Fruit fly (Drosophila melanogaster) whole organism, embryonic: ENCODE data around the gene CG31798.
A peak's percentile ranks its signal among the peaks of the same experiment; 100 is the strongest.

Source experiments
- Atf3 ChIP-seq: fragments of 200-800 bp; sonication (Bioruptor generic); optimal IDR thresholded peaks from 3 replicates; lab custom pipeline; 2016; ENCODE audit warnings: missing biosample characterization, missing genetic modification characterization
- CG11085 ChIP-seq: fragments of 200-800 bp; sonication (Bioruptor generic); IDR thresholded peaks from 2 replicates; pipeline ENCODE4 v1.3.6; 2022; ENCODE audit warnings: missing biosample characterization, missing genetic modification characterization
- CG11398 ChIP-seq: fragments of 200-800 bp; sonication (Bioruptor generic); optimal IDR thresholded peaks from 2 replicates; lab custom pipeline; 2016; ENCODE audit warnings: missing biosample characterization, missing genetic modification characterization
- CG11560 ChIP-seq: fragments of 200-800 bp; sonication (Bioruptor generic); IDR thresholded peaks from 3 replicates; pipeline ENCODE4 v1.3.6; 2022; ENCODE audit warnings: missing biosample characterization, missing genetic modification characterization
- CG11696 ChIP-seq: fragments of 200-800 bp; sonication (Bioruptor generic); IDR thresholded peaks from 2 replicates; pipeline ENCODE4 v1.3.6; 2022; ENCODE audit warnings: missing biosample characterization, missing genetic modification characterization
- CG15073 ChIP-seq: fragments of 200-800 bp; sonication (Bioruptor generic); optimal IDR thresholded peaks from 2 replicates; lab custom pipeline; 2016; ENCODE audit warnings: missing biosample characterization, missing genetic modification characterization
- CG15514 ChIP-seq: fragments of 200-800 bp; sonication (Bioruptor generic); optimal IDR thresholded peaks from 3 replicates; lab custom pipeline; 2017; ENCODE audit warnings: missing biosample characterization, missing genetic modification characterization, mild to moderate bottlenecking, moderate library complexity, missing genetic modification reagents
- CG15601 ChIP-seq: fragments of 200-800 bp; sonication (Bioruptor generic); optimal IDR thresholded peaks from 3 replicates; lab custom pipeline; 2019; ENCODE audit warnings: missing biosample characterization, mild to moderate bottlenecking, missing genetic modification characterization, moderate library complexity
- CG1832 ChIP-seq: fragments of 200-800 bp; sonication (Bioruptor generic); optimal IDR thresholded peaks from 2 replicates; lab custom pipeline; 2017; ENCODE audit warnings: missing biosample characterization, mild to moderate bottlenecking, missing genetic modification characterization, inconsistent platforms
- CG2116 ChIP-seq: fragments of 200-800 bp; sonication (Bioruptor generic); optimal IDR thresholded peaks from 3 replicates; lab custom pipeline; 2018; ENCODE audit warnings: missing biosample characterization, mild to moderate bottlenecking, missing genetic modification characterization
- CG2199 ChIP-seq: fragments of 200-800 bp; sonication (Bioruptor generic); IDR thresholded peaks from 3 replicates; pipeline ENCODE4 v1.3.6; 2022; ENCODE audit warnings: missing biosample characterization, missing genetic modification characterization
- CG2678 ChIP-seq: fragments of 200-800 bp; sonication (Bioruptor generic); optimal IDR thresholded peaks from 3 replicates; lab custom pipeline; 2019; ENCODE audit warnings: missing biosample characterization, mild to moderate bottlenecking, missing genetic modification characterization, moderate library complexity
- CG3065 ChIP-seq: fragments of 200-800 bp; sonication (Bioruptor generic); optimal IDR thresholded peaks from 2 replicates; lab custom pipeline; 2016; ENCODE audit warnings: missing biosample characterization, missing genetic modification characterization
- CG31365 ChIP-seq: fragments of 200-800 bp; sonication (Bioruptor generic); optimal IDR thresholded peaks from 2 replicates; lab custom pipeline; 2018; ENCODE audit warnings: missing biosample characterization, mild to moderate bottlenecking, missing genetic modification characterization
- CG33557 ChIP-seq: fragments of 200-800 bp; sonication (Bioruptor generic); optimal IDR thresholded peaks from 2 replicates; lab custom pipeline; 2019; ENCODE audit warnings: missing biosample characterization, mild to moderate bottlenecking, missing genetic modification characterization, moderate library complexity
- CG34376 ChIP-seq: fragments of 200-800 bp; sonication (Bioruptor generic); optimal IDR thresholded peaks from 2 replicates; lab custom pipeline; 2018; ENCODE audit warnings: missing biosample characterization, mild to moderate bottlenecking, missing genetic modification characterization
- CG4282 ChIP-seq: fragments of 200-800 bp; sonication (Bioruptor generic); optimal IDR thresholded peaks from 2 replicates; lab custom pipeline; 2016; ENCODE audit warnings: missing biosample characterization, missing genetic modification characterization
- CG7556 ChIP-seq: fragments of 200-800 bp; sonication (Bioruptor generic); optimal IDR thresholded peaks from 2 replicates; lab custom pipeline; 2017; ENCODE audit warnings: missing biosample characterization, mild to moderate bottlenecking, missing genetic modification characterization
- D19A ChIP-seq: fragments of 200-800 bp; optimal IDR thresholded peaks from 3 replicates; lab custom pipeline; 2019; ENCODE audit warnings: missing biosample characterization, mild to moderate bottlenecking, missing genetic modification characterization, moderate library complexity
- Dip2 ChIP-seq: fragments of 200-800 bp; sonication (Bioruptor generic); IDR thresholded peaks from 2 replicates; pipeline ENCODE4 v1.3.6; 2022; ENCODE audit warnings: missing biosample characterization, missing genetic modification characterization
- Dref ChIP-seq: fragments of 200-800 bp; sonication (Bioruptor generic); IDR thresholded peaks from 2 replicates; pipeline ENCODE4 v1.3.6; 2022; ENCODE audit warnings: missing biosample characterization, missing genetic modification characterization
- Ets97D ChIP-seq: fragments of 200-800 bp; sonication (Bioruptor generic); optimal IDR thresholded peaks from 3 replicates; lab custom pipeline; 2016; ENCODE audit warnings: missing biosample characterization, missing genetic modification characterization
- H15 ChIP-seq: fragments of 200-800 bp; sonication (Bioruptor generic); IDR thresholded peaks from 3 replicates; pipeline ENCODE4 v1.3.6; 2022; ENCODE audit warnings: missing biosample characterization, missing genetic modification characterization
- H2.0 ChIP-seq: fragments of 200-800 bp; sonication (Bioruptor generic); IDR thresholded peaks from 2 replicates; pipeline ENCODE4 v1.3.6; 2022; ENCODE audit warnings: missing biosample characterization, missing genetic modification characterization
- Med ChIP-seq: fragments of 200-800 bp; sonication (Bioruptor generic); peaks from one replicate; lab custom pipeline; 2016; ENCODE audit warnings: missing biosample characterization, missing genetic modification characterization, mild to moderate bottlenecking, inconsistent platforms, moderate library complexity
- NFAT ChIP-seq: fragments of 200-800 bp; sonication (Bioruptor generic); IDR thresholded peaks from 2 replicates; pipeline ENCODE4 v1.3.6; 2022; ENCODE audit warnings: missing biosample characterization, missing genetic modification characterization
- Nf-YC ChIP-seq: fragments of 200-800 bp; optimal IDR thresholded peaks from 3 replicates; lab custom pipeline; 2019; ENCODE audit warnings: missing biosample characterization, mild to moderate bottlenecking, missing genetic modification characterization, moderate library complexity
- Oli ChIP-seq: fragments of 200-800 bp; sonication (Bioruptor generic); optimal IDR thresholded peaks from 2 replicates; lab custom pipeline; 2018; ENCODE audit warnings: missing biosample characterization, mild to moderate bottlenecking, missing genetic modification characterization, moderate library complexity
- Opbp ChIP-seq: fragments of 200-800 bp; sonication (Bioruptor generic); IDR thresholded peaks from 3 replicates; pipeline ENCODE4 v1.3.6; 2022; ENCODE audit warnings: missing biosample characterization, missing genetic modification characterization; ENCODE audit not compliant: partially characterized antibody
- Rfx ChIP-seq: fragments of 200-800 bp; sonication (Bioruptor generic); IDR thresholded peaks from 2 replicates; pipeline ENCODE4 v1.3.6; 2022; ENCODE audit warnings: missing biosample characterization, missing genetic modification characterization
- Sin3A ChIP-seq: fragments of >200 bp; optimal IDR thresholded peaks from 2 replicates; lab custom pipeline; 2018
- Sry-δ ChIP-seq: fragments of 200-800 bp; sonication (Bioruptor generic); optimal IDR thresholded peaks from 2 replicates; lab custom pipeline; 2016; ENCODE audit warnings: missing biosample characterization, missing genetic modification characterization
- ato ChIP-seq: fragments of 200-800 bp; sonication (Bioruptor generic); IDR thresholded peaks from 2 replicates; pipeline ENCODE4 v1.3.6; 2022; ENCODE audit warnings: missing biosample characterization, missing genetic modification characterization; ENCODE audit not compliant: partially characterized antibody
- bcd ChIP-seq: fragments of 200-800 bp; sonication (Bioruptor generic); optimal IDR thresholded peaks from 2 replicates; lab custom pipeline; 2017; ENCODE audit warnings: missing biosample characterization, mild to moderate bottlenecking, missing genetic modification characterization
- caup ChIP-seq: fragments of 200-800 bp; sonication (Bioruptor generic); optimal IDR thresholded peaks from 3 replicates; lab custom pipeline; 2017; ENCODE audit warnings: missing biosample characterization, mild to moderate bottlenecking, missing genetic modification characterization, moderate library complexity; ENCODE audit not compliant: severe bottlenecking
- chif ChIP-seq, 2 experiments: fragments of 200-800 bp; sonication (Bioruptor generic); optimal IDR thresholded peaks; 3 replicates each; lab custom pipeline; 2016; ENCODE audit warnings: missing biosample characterization in 2 of 2, missing genetic modification characterization in 2 of 2
- ewg ChIP-seq: fragments of 200-800 bp; sonication (Bioruptor generic); optimal IDR thresholded peaks from 3 replicates; lab custom pipeline; 2017; ENCODE audit warnings: mild to moderate bottlenecking, missing biosample characterization, missing genetic modification reagents, missing genetic modification characterization
- gfzf ChIP-seq: fragments of 200-800 bp; sonication (Bioruptor generic); optimal IDR thresholded peaks from 2 replicates; lab custom pipeline; 2016; ENCODE audit warnings: missing biosample characterization, mild to moderate bottlenecking, missing genetic modification characterization, moderate library complexity
- inv ChIP-seq: fragments of 200-800 bp; sonication (Bioruptor generic); IDR thresholded peaks from 2 replicates; pipeline ENCODE4 v1.3.6; 2022; ENCODE audit warnings: missing biosample characterization, missing genetic modification characterization; ENCODE audit not compliant: partially characterized antibody
- kay ChIP-seq: fragments of 200-800 bp; sonication (Bioruptor generic); optimal IDR thresholded peaks from 2 replicates; lab custom pipeline; 2016; ENCODE audit warnings: missing biosample characterization, missing genetic modification characterization
- nerfin-1 ChIP-seq: fragments of 200-800 bp; sonication (Bioruptor generic); optimal IDR thresholded peaks from 3 replicates; lab custom pipeline; 2019; ENCODE audit warnings: missing biosample characterization, mild to moderate bottlenecking, missing genetic modification characterization, moderate library complexity
- nmo ChIP-seq: fragments of 200-800 bp; sonication (Bioruptor generic); optimal IDR thresholded peaks from 2 replicates; lab custom pipeline; 2018; ENCODE audit warnings: missing biosample characterization, mild to moderate bottlenecking, missing genetic modification characterization, moderate library complexity
- oc ChIP-seq: fragments of 200-800 bp; sonication (Bioruptor generic); optimal IDR thresholded peaks from 2 replicates; lab custom pipeline; 2018; ENCODE audit warnings: missing biosample characterization, mild to moderate bottlenecking, missing genetic modification characterization, moderate library complexity
- pzg ChIP-seq: fragments of 200-800 bp; sonication (Bioruptor generic); optimal IDR thresholded peaks from 3 replicates; lab custom pipeline; 2018; ENCODE audit warnings: missing biosample characterization, mild to moderate bottlenecking, missing genetic modification characterization, moderate library complexity
- sd ChIP-seq: fragments of 200-800 bp; sonication (Bioruptor generic); optimal IDR thresholded peaks from 3 replicates; lab custom pipeline; 2018; ENCODE audit warnings: missing biosample characterization, mild to moderate bottlenecking, missing genetic modification characterization, moderate library complexity
- seq ChIP-seq: fragments of 200-800 bp; sonication (Bioruptor generic); IDR thresholded peaks from 2 replicates; pipeline ENCODE4 v1.3.6; 2022; ENCODE audit warnings: missing biosample characterization, missing genetic modification characterization
- sob ChIP-seq: fragments of 200-800 bp; sonication (Bioruptor generic); IDR thresholded peaks from 2 replicates; pipeline ENCODE4 v1.3.6; 2022; ENCODE audit warnings: missing biosample characterization, missing genetic modification characterization
- tna ChIP-seq: fragments of 200-800 bp; sonication (Bioruptor generic); IDR thresholded peaks from 2 replicates; pipeline ENCODE4 v1.3.6; 2022; ENCODE audit warnings: missing biosample characterization, missing genetic modification characterization; ENCODE audit not compliant: partially characterized antibody
- wdn ChIP-seq: fragments of 200-800 bp; sonication (Bioruptor generic); IDR thresholded peaks from 2 replicates; pipeline ENCODE4 v1.3.6; 2022; ENCODE audit warnings: missing biosample characterization, missing genetic modification characterization

Gene CG31798

dm6 chr2L:19425765-19426329 lies 31.9 kb downstream of the CG31798 start (continued):
- peak; percentile 34 for TF ChIP-seq CG4282 (GFP tag; lab: Kevin White, UChicago)
- TF ChIP-seq CG2678 (tag; lab: Kevin White, UChicago): peak; percentile 84
- peak; percentile 70 for TF ChIP-seq bcd (GFP tag; lab: Kevin White, UChicago)
- TF ChIP-seq CG7556: peak; percentile 66
- TF ChIP-seq nmo (GFP tag; lab: Kevin White, UChicago): peak; percentile 74
- no peak for TF ChIP-seq CG31365 (tag; lab: Kevin White, UChicago)
- no peak for TF ChIP-seq Dip2
- TF ChIP-seq wdn (GFP tag; lab: Robert Waterston, UW): 0 out of 2 replicates have a peak, but pooled peaks have one; percentile 38
- 0 out of 3 replicates have a peak, but pooled peaks have one; percentile 11 for TF ChIP-seq CG11560 (tag; lab: Robert Waterston, UW)
- peak; percentile 38; the same call in 1 of the 3 replicates for TF ChIP-seq H15 (GFP tag; lab: Robert Waterston, UW)
- peak; percentile 65 for TF ChIP-seq sob (GFP tag; lab: Robert Waterston, UW)
- no peak for TF ChIP-seq inv
- peak; percentile 70 for TF ChIP-seq sd
- TF ChIP-seq caup (GFP tag; lab: Kevin White, UChicago): peak; percentile 50
- TF ChIP-seq Sry-δ (GFP tag; lab: Kevin White, UChicago): no peak
- TF ChIP-seq ato (GFP tag; lab: Robert Waterston, UW): no peak
- TF ChIP-seq CG34376 (GFP tag; lab: Kevin White, UChicago): no peak
- TF ChIP-seq NFAT (GFP tag; lab: Robert Waterston, UW): peak; percentile 77
- TF ChIP-seq chif (GFP tag; optimal IDR thresholded peaks at IDR 0.05; lab: Kevin White, UChicago): peak in 1 of 2 experiments; percentile 58
- no peak for TF ChIP-seq gfzf (GFP tag; lab: Kevin White, UChicago)
- TF ChIP-seq H2.0 (GFP tag; lab: Robert Waterston, UW): peak; percentile 71
- TF ChIP-seq CG11085 (GFP tag; lab: Robert Waterston, UW): peak; percentile 51
- TF ChIP-seq Atf3: peak; percentile 25
- TF ChIP-seq, all 482 proteins: peak for 340

DNA sequence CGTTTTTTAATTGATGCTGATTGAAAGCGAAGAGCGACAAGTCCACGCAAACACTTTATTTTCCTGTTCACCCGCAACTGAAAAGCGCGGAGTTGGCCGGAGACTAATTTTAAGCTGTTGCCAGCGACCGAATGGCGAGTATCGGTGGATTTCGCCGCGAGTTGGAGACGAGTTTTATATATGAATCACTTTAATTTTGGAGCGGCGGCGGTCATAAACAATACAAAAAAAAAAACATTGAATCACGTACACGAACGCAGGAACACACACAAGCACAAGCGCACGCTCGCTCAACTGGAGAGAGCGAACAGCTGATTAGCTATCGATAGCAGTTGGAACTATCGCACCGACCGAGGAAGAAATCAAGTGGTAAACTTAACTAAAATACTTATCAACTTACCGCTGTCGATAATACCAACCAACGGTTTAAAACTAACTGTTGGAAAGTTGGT lies 32.4 kb downstream of the CG31798 start, which contains the start of gene Pax:
Gene Pax, minus strand, starts transcription at position 267 of the 452 bp plus-strand sequence.
- no peak for TF ChIP-seq CG11398 (GFP tag; lab: Kevin White, UChicago)
- peak; percentile 95 for TF ChIP-seq pzg (GFP tag; lab: Kevin White, UChicago)
- peak; percentile 61 for TF ChIP-seq Med (GFP tag; lab: Kevin White, UChicago)
- peak; percentile 92 for TF ChIP-seq Opbp (GFP tag; lab: Robert Waterston, UW)
- TF ChIP-seq Nf-YC: peak; percentile 72
- peak; percentile 22; the same call in 1 of the 2 replicates for TF ChIP-seq Rfx (GFP tag; lab: Robert Waterston, UW)
- peak; percentile 75 for TF ChIP-seq CG31365 (tag; lab: Kevin White, UChicago)
- TF ChIP-seq CG15073 (GFP tag; lab: Kevin White, UChicago): no peak
- TF ChIP-seq CG2199 (GFP tag; lab: Robert Waterston, UW): 0 out of 3 replicates have a peak, but pooled peaks have one; percentile 32
- TF ChIP-seq nmo (GFP tag; lab: Kevin White, UChicago): peak; percentile 7
- TF ChIP-seq CG11560 (tag; lab: Robert Waterston, UW): no peak
- peak; percentile 34 for TF ChIP-seq Sin3A (lab: Kevin White, UChicago)
- TF ChIP-seq tna (GFP tag; lab: Robert Waterston, UW): peak; percentile 88
- TF ChIP-seq oc (tag; lab: Kevin White, UChicago): no peak
- peak; percentile 66 for TF ChIP-seq CG2116
- peak; percentile 29 for TF ChIP-seq CG15601
- no peak for TF ChIP-seq D19A (tag; lab: Kevin White, UChicago)
- TF ChIP-seq Oli (tag; lab: Kevin White, UChicago): no peak
- peak; percentile 55 for TF ChIP-seq kay (GFP tag; lab: Kevin White, UChicago)
- TF ChIP-seq CG15514: peak; percentile 64
- TF ChIP-seq CG11696 (GFP tag; lab: Robert Waterston, UW): no peak
- peak; percentile 11 for TF ChIP-seq nerfin-1 (tag; lab: Kevin White, UChicago)
- no peak for TF ChIP-seq CG1832 (GFP tag; lab: Kevin White, UChicago)
- TF ChIP-seq seq: no peak
- no peak for TF ChIP-seq CG33557 (GFP tag; lab: Kevin White, UChicago)
- TF ChIP-seq Dref: peak; percentile 92
- peak; percentile 83 for TF ChIP-seq ewg (GFP tag; lab: Kevin White, UChicago)
- no peak for TF ChIP-seq CG3065 (GFP tag; lab: Kevin White, UChicago)
- peak; percentile 63 for TF ChIP-seq Ets97D (GFP tag; lab: Kevin White, UChicago)
